Fruit fly (Drosophila melanogaster) whole organism, embryonic: Measurements from ENCODE around the gene brm.

Source experiments
- Atf3 ChIP-seq: fragments of 200-800 bp; sonication (Bioruptor generic); optimal IDR thresholded peaks from 3 replicates; lab custom pipeline; 2016; ENCODE audit warnings: missing biosample characterization, missing genetic modification characterization
- CG10431 ChIP-seq: fragments of 200-800 bp; sonication (Bioruptor generic); optimal IDR thresholded peaks from 3 replicates; lab custom pipeline; 2018; ENCODE audit warnings: missing biosample characterization, mild to moderate bottlenecking, missing genetic modification characterization
- CG12236 ChIP-seq: fragments of 200-800 bp; sonication (Bioruptor generic); optimal IDR thresholded peaks from 2 replicates; lab custom pipeline; 2016; ENCODE audit warnings: missing biosample characterization, missing genetic modification characterization
- CG16779 ChIP-seq: fragments of 200-800 bp; sonication (Bioruptor generic); IDR thresholded peaks from 2 replicates; pipeline ENCODE4 v1.3.6; 2022; ENCODE audit warnings: missing biosample characterization, missing genetic modification characterization
- CG2199 ChIP-seq: fragments of 200-800 bp; sonication (Bioruptor generic); IDR thresholded peaks from 3 replicates; pipeline ENCODE4 v1.3.6; 2022; ENCODE audit warnings: missing biosample characterization, missing genetic modification characterization
- CG3995 ChIP-seq: fragments of 200-800 bp; sonication (Bioruptor generic); optimal IDR thresholded peaks from 3 replicates; lab custom pipeline; 2016; ENCODE audit warnings: missing biosample characterization, missing genetic modification characterization
- CG42726 ChIP-seq: fragments of 200-800 bp; sonication (Bioruptor generic); IDR thresholded peaks from 2 replicates; pipeline ENCODE4 v1.3.6; 2022; ENCODE audit warnings: missing biosample characterization, missing genetic modification characterization; ENCODE audit not compliant: partially characterized antibody
- CG4424 ChIP-seq: fragments of 200-800 bp; sonication (Bioruptor generic); optimal IDR thresholded peaks from 3 replicates; lab custom pipeline; 2016; ENCODE audit warnings: missing biosample characterization, missing genetic modification characterization
- CG6791 ChIP-seq: fragments of 200-800 bp; sonication (Bioruptor generic); IDR thresholded peaks from 3 replicates; pipeline ENCODE4 v1.3.6; 2022; ENCODE audit warnings: missing biosample characterization, missing genetic modification characterization; ENCODE audit not compliant: partially characterized antibody
- CG9876 ChIP-seq: fragments of 200-800 bp; sonication (Bioruptor generic); optimal IDR thresholded peaks from 2 replicates; lab custom pipeline; 2016; ENCODE audit warnings: missing biosample characterization, missing genetic modification characterization
- Chrac-16 ChIP-seq: fragments of 200-800 bp; sonication (Bioruptor generic); optimal IDR thresholded peaks from 3 replicates; lab custom pipeline; 2016; ENCODE audit warnings: missing biosample characterization, missing genetic modification characterization
- Dp ChIP-seq: fragments of 200-800 bp; sonication (Bioruptor generic); optimal IDR thresholded peaks from 2 replicates; lab custom pipeline; 2018; ENCODE audit warnings: missing biosample characterization, mild to moderate bottlenecking, missing genetic modification characterization, moderate library complexity
- E2f1 ChIP-seq: fragments of 200-800 bp; sonication (Bioruptor generic); IDR thresholded peaks from 2 replicates; pipeline ENCODE4 v1.3.6; 2022; ENCODE audit warnings: missing biosample characterization, missing genetic modification characterization
- E2f2 ChIP-seq: fragments of 200-800 bp; sonication (Bioruptor generic); IDR thresholded peaks from 2 replicates; pipeline ENCODE4 v1.3.6; 2022; ENCODE audit warnings: missing biosample characterization, missing genetic modification characterization
- Ets65A ChIP-seq: fragments of 200-800 bp; sonication (Bioruptor generic); peaks from one replicate; lab custom pipeline; 2016; ENCODE audit warnings: missing biosample characterization, missing genetic modification characterization
- Hmr ChIP-seq: fragments of 200-800 bp; sonication (Bioruptor generic); optimal IDR thresholded peaks from 3 replicates; lab custom pipeline; 2017; ENCODE audit warnings: mild to moderate bottlenecking, missing biosample characterization, missing genetic modification reagents, missing genetic modification characterization
- MBD-R2 ChIP-seq: fragments of 200-800 bp; sonication (Bioruptor generic); IDR thresholded peaks from 2 replicates; pipeline ENCODE4 v1.3.6; 2022; ENCODE audit warnings: missing biosample characterization, missing genetic modification characterization
- Max ChIP-seq: fragments of 200-800 bp; sonication (Bioruptor generic); optimal IDR thresholded peaks from 2 replicates; lab custom pipeline; 2016; ENCODE audit warnings: missing biosample characterization, mild to moderate bottlenecking, missing genetic modification characterization
- Med ChIP-seq: fragments of 200-800 bp; sonication (Bioruptor generic); peaks from one replicate; lab custom pipeline; 2016; ENCODE audit warnings: missing biosample characterization, missing genetic modification characterization, mild to moderate bottlenecking, inconsistent platforms, moderate library complexity
- Meics ChIP-seq: fragments of 200-800 bp; sonication (Bioruptor generic); optimal IDR thresholded peaks from 2 replicates; lab custom pipeline; 2017; ENCODE audit warnings: missing biosample characterization, mild to moderate bottlenecking, missing genetic modification characterization
- Rx ChIP-seq: fragments of 200-800 bp; sonication (Bioruptor generic); IDR thresholded peaks from 2 replicates; pipeline ENCODE4 v1.3.6; 2022; ENCODE audit warnings: missing biosample characterization, missing genetic modification characterization
- chinmo ChIP-seq: fragments of 200-800 bp; sonication (Bioruptor generic); IDR thresholded peaks from 4 replicates; pipeline ENCODE4 v1.3.6; 2022; ENCODE audit warnings: missing biosample characterization, missing genetic modification characterization; ENCODE audit not compliant: partially characterized antibody
- crp ChIP-seq, 2 experiments: fragments of 200-800 bp; sonication (Bioruptor generic); optimal IDR thresholded peaks; 2 replicates in 1 of 2; 3 replicates in 1 of 2; lab custom pipeline; 2017; ENCODE audit warnings: missing biosample characterization in 2 of 2, missing genetic modification characterization in 2 of 2, mild to moderate bottlenecking in 1 of 2, moderate library complexity in 1 of 2
- eve ChIP-seq, 2 experiments: fragments of >200 bp; optimal IDR thresholded peaks; 2 replicates each; lab custom pipeline; 2017; ENCODE audit warnings: missing biosample characterization in 2 of 2, missing genetic modification characterization in 2 of 2
- gfzf ChIP-seq: fragments of 200-800 bp; sonication (Bioruptor generic); optimal IDR thresholded peaks from 2 replicates; lab custom pipeline; 2016; ENCODE audit warnings: missing biosample characterization, mild to moderate bottlenecking, missing genetic modification characterization, moderate library complexity
- grn ChIP-seq: fragments of 200-800 bp; sonication (Bioruptor generic); optimal IDR thresholded peaks from 3 replicates; lab custom pipeline; 2017; ENCODE audit warnings: missing biosample characterization, missing genetic modification characterization
- org-1 ChIP-seq: fragments of 200-800 bp; sonication (Bioruptor generic); optimal IDR thresholded peaks from 2 replicates; lab custom pipeline; 2017; ENCODE audit warnings: missing biosample characterization, missing genetic modification characterization
- otp ChIP-seq: fragments of 200-800 bp; sonication (Bioruptor generic); IDR thresholded peaks from 3 replicates; pipeline ENCODE4, ENCODE4 v1.3.6; 2022; ENCODE audit warnings: missing biosample characterization, missing genetic modification characterization
- pita ChIP-seq: fragments of 200-800 bp; sonication (Bioruptor generic); optimal IDR thresholded peaks from 2 replicates; lab custom pipeline; 2017; ENCODE audit warnings: missing biosample characterization, mild to moderate bottlenecking, missing genetic modification characterization
- salm ChIP-seq: fragments of 200-800 bp; sonication (Bioruptor generic); optimal IDR thresholded peaks from 2 replicates; lab custom pipeline; 2018; ENCODE audit warnings: missing biosample characterization, mild to moderate bottlenecking, missing genetic modification characterization
- scrt ChIP-seq: fragments of 200-800 bp; sonication (Bioruptor generic); optimal IDR thresholded peaks from 2 replicates; lab custom pipeline; 2018; ENCODE audit warnings: missing biosample characterization, mild to moderate bottlenecking, missing genetic modification characterization, moderate library complexity
- sens ChIP-seq: fragments of 200-800 bp; sonication (Bioruptor generic); peaks from one replicate; lab custom pipeline; 2016; ENCODE audit warnings: missing biosample characterization, missing genetic modification characterization
- tio ChIP-seq: fragments of 200-800 bp; sonication (Bioruptor generic); optimal IDR thresholded peaks from 2 replicates; lab custom pipeline; 2017; ENCODE audit warnings: missing biosample characterization, missing genetic modification characterization, inconsistent platforms
- zen ChIP-seq: fragments of 200-800 bp; sonication (Bioruptor generic); optimal IDR thresholded peaks from 3 replicates; lab custom pipeline; 2018; ENCODE audit warnings: missing biosample characterization, mild to moderate bottlenecking, missing genetic modification characterization, moderate library complexity
- zfh1 ChIP-seq: fragments of 200-800 bp; sonication (Bioruptor generic); IDR thresholded peaks from 3 replicates; pipeline ENCODE4 v1.3.6; 2022; ENCODE audit warnings: missing biosample characterization, missing genetic modification characterization

The brm gene

DNA sequence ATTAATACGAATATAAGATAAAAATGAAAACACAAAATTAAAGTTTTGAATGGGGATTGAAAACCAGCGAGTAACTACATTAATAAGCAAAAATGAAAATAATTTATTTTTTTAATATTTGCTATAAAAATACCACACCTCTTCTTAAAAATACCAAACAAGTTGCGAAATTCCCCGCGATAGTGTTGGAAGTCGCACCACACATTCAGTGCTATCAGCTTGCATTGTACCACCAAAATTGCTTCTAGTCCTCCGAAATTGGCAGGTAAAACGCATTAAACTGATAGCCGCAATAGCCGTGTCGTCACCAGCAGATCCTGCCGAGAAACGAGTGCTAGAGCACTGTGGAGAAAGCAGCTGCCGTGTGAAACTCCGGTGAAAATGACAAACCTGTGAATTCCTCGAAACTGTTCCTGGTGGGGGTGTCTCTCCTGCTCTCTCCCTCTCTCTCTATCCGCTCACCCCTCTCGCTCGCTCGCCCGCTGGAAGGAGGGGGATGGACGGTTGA lies 5.4 kb upstream of the brm start, which contains the start of gene Hip14 (continued):
- no peak for TF ChIP-seq otp (GFP tag; lab: Robert Waterston, UW)
- no peak for TF ChIP-seq CG2199 (GFP tag; lab: Robert Waterston, UW)
- TF ChIP-seq, all 482 proteins: peak for 101

DNA sequence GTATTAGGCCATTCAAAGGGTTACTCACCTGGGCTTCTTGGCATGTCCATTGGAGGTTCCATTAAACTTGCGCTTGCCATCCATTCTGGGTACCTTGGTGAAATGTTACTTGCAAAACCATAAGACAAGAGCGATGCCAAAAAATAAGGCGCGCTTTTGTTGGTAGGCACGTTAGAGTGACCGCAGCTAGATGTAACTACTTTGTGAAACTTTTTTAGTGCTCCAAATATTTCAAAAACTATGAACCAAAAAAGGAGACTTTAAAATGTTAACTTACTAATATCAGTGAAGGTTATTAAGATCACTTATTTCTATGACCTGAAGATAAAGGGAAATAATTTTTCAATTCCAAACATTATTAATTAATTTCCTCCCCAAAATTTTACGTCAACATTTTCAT lies 5.0 kb upstream of the brm start, which contains the start of gene PolD1:
Gene PolD1 (minus strand): TSS at position 181 of the 400 bp plus-strand sequence.
- TF ChIP-seq tio (GFP tag; lab: Kevin White, UChicago) (no peak), CG4424 (GFP tag; lab: Kevin White, UChicago) (peak; percentile 1), sens (GFP tag; lab: Kevin White, UChicago) (no peak), Med (GFP tag; lab: Kevin White, UChicago) (peak; percentile 16), Dp (peak; percentile 51), scrt (GFP tag; lab: Kevin White, UChicago) (no peak), zfh1 (GFP tag; lab: Robert Waterston, UW) (no peak), Chrac-16 (peak; percentile 5), MBD-R2 (GFP tag; lab: Robert Waterston, UW) (peak; percentile 31), gfzf (GFP tag; lab: Kevin White, UChicago) (peak; percentile 55), CG3995 (GFP tag; lab: Kevin White, UChicago) (peak; percentile 74), zen (tag; lab: Kevin White, UChicago) (no peak), Ets65A (GFP tag; lab: Kevin White, UChicago) (peak; percentile 43), E2f2 (GFP tag; lab: Robert Waterston, UW) (peak; percentile 50), CG9876 (GFP tag; lab: Kevin White, UChicago) (no peak)

DNA sequence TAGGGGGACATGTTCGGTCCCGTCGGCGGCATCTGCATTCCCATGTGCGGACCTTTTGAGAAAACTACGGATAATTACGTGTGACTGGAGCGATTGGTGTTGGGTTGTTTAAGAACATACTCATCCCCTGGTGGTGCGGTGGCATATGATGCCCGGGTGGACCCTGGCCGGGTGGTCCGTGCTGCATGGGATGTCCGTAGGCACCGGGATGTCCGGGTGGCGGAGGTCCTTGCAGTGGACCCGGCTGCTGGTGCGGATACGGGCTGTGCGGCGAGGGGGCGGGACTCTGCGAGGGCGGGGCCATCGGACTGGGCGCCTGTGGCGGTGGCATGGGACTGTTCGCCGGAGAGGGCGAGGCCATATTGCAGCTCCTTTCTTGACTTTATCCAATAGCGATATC lies 521 bp downstream of the brm start:
- TF ChIP-seq CG6791 (0 out of 3 replicates have a peak, but pooled peaks have one; percentile 13), chinmo (GFP tag; lab: Robert Waterston, UW) (no peak), Rx (GFP tag; lab: Robert Waterston, UW) (peak; percentile 38), Med (GFP tag; lab: Kevin White, UChicago) (peak; percentile 20), CG42726 (0 out of 2 replicates have a peak, but pooled peaks have one; percentile 51), Atf3 (GFP tag; lab: Kevin White, UChicago) (no peak), CG16779 (peak; percentile 44; the same call in 1 of the 2 replicates)
- TF ChIP-seq, all 482 proteins: peak for 5

DNA sequence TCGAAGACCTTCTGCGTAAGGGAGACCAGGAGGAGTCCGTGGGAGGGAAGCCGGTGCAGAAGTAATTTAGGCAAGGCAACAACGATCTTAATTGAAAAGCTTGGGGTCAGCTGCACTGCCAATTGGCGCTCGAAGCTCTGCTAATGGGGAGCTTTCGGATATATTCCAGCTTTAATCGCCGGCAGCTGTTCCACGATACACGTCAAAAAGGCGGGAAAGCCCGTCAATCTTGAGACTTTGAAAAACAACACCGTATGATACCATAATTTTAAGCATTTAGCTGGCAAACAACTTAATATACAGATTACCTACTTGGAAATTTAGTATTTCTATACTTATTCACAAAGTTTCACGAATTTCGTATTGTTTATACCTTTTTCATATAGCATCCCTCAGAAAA lies 1.3 kb downstream of the brm start:
- peak; percentile 62; the same call in 1 of the 4 replicates for TF ChIP-seq chinmo (GFP tag; lab: Robert Waterston, UW)
- peak; percentile 66 for TF ChIP-seq E2f2 (GFP tag; lab: Robert Waterston, UW)
- peak in 1 of 2 experiments; percentile 48 for TF ChIP-seq crp (GFP tag; optimal IDR thresholded peaks at IDR 0.05; lab: Kevin White, UChicago)
- no peak for TF ChIP-seq Max
- no peak for TF ChIP-seq CG9876 (GFP tag; lab: Kevin White, UChicago)
- no peak for TF ChIP-seq CG6791
- TF ChIP-seq pita (GFP tag; lab: Kevin White, UChicago) = no peak
- no peak for TF ChIP-seq CG10431 (GFP tag; lab: Kevin White, UChicago)
- TF ChIP-seq grn (GFP tag; lab: Kevin White, UChicago) = no peak
- TF ChIP-seq org-1 (GFP tag; lab: Kevin White, UChicago) = no peak
- TF ChIP-seq Hmr (GFP tag; lab: Kevin White, UChicago) = no peak
- no peak for TF ChIP-seq salm (tag; lab: Kevin White, UChicago)
- TF ChIP-seq CG12236 (GFP tag; lab: Kevin White, UChicago) = no peak
- TF ChIP-seq Meics (GFP tag; lab: Kevin White, UChicago) = no peak
- TF ChIP-seq eve (GFP tag; optimal IDR thresholded peaks at IDR 0.05; lab: Kevin White, UChicago) = no peak
- 0 out of 2 replicates have a peak, but pooled peaks have one; percentile 7 for TF ChIP-seq E2f1 (GFP tag; lab: Robert Waterston, UW)
- peak; percentile 36 for TF ChIP-seq Dp
